Worm (Caenorhabditis elegans) whole organism, L3 larva: ENCODE results near the gene C06A1.7.

Source experiments
- ZK546.5 ChIP-seq: sonication (generic microtip); optimal IDR thresholded peaks from 2 replicates; lab custom pipeline; 2017; ENCODE audit warnings: missing biosample characterization, missing genetic modification characterization
- aly-2 ChIP-seq: fragments of 150-350 bp; optimal IDR thresholded peaks from 2 replicates; lab custom pipeline; 2014; ENCODE audit warnings: missing biosample characterization, missing genetic modification characterization
- ama-1 ChIP-seq: fragments of 150-350 bp; optimal IDR thresholded peaks from 2 replicates; lab custom pipeline; 2018
- ceh-28 ChIP-seq: fragments of 150-350 bp; optimal IDR thresholded peaks from 2 replicates; lab custom pipeline; 2014; ENCODE audit warnings: missing biosample characterization, missing genetic modification reagents, missing genetic modification characterization
- ceh-82 ChIP-seq: fragments of 150-350 bp; optimal IDR thresholded peaks from 2 replicates; lab custom pipeline; 2014; ENCODE audit warnings: missing biosample characterization, missing genetic modification characterization
- ceh-9 ChIP-seq: sonication (generic microtip); optimal IDR thresholded peaks from 2 replicates; lab custom pipeline; 2018; ENCODE audit warnings: missing biosample characterization, missing genetic modification characterization
- daf-12 ChIP-seq: fragments of 150-350 bp; optimal IDR thresholded peaks from 2 replicates; lab custom pipeline; 2014; ENCODE audit warnings: missing biosample characterization, missing genetic modification reagents, missing genetic modification characterization
- egl-27 ChIP-seq: sonication (generic microtip); optimal IDR thresholded peaks from 4 replicates; lab custom pipeline; 2017; ENCODE audit warnings: missing biosample characterization, missing genetic modification reagents, missing genetic modification characterization
- elt-2 ChIP-seq: sonication (generic microtip); optimal IDR thresholded peaks from 2 replicates; lab custom pipeline; 2016; ENCODE audit warnings: missing genetic modification reagents, mild to moderate bottlenecking, missing genetic modification characterization, missing compliant biosample characterization
- elt-3 ChIP-seq, 3 experiments: fragments of 150-350 bp in 1 of 3; sonication (generic microtip) in 2 of 3; optimal IDR thresholded peaks; 2 replicates in 2 of 3; 4 replicates in 1 of 3; lab custom pipeline; 2014 to 2017; ENCODE audit warnings: missing biosample characterization in 3 of 3, missing genetic modification characterization in 3 of 3
- eor-1 ChIP-seq, 2 experiments: fragments of 150-350 bp; optimal IDR thresholded peaks; 2 replicates each; lab custom pipeline; 2014 to 2018; ENCODE audit warnings: missing biosample characterization in 2 of 2, missing genetic modification characterization in 2 of 2
- fkh-10 ChIP-seq: sonication (generic microtip); optimal IDR thresholded peaks from 2 replicates; lab custom pipeline; 2017; ENCODE audit warnings: missing biosample characterization, missing genetic modification reagents, missing genetic modification characterization
- fkh-2 ChIP-seq: fragments of 150-350 bp; optimal IDR thresholded peaks from 2 replicates; lab custom pipeline; 2014; ENCODE audit warnings: missing biosample characterization, missing genetic modification reagents, missing genetic modification characterization
- fos-1 ChIP-seq: fragments of 150-350 bp; optimal IDR thresholded peaks from 2 replicates; lab custom pipeline; 2014; ENCODE audit warnings: missing biosample characterization, missing genetic modification characterization
- jun-1 ChIP-seq: fragments of 150-350 bp; optimal IDR thresholded peaks from 2 replicates; lab custom pipeline; 2014; ENCODE audit warnings: missing biosample characterization, missing genetic modification reagents, missing genetic modification characterization
- lin-15B ChIP-seq: fragments of 150-350 bp; optimal IDR thresholded peaks from 2 replicates; lab custom pipeline; 2014; ENCODE audit warnings: missing biosample characterization, missing genetic modification characterization
- lin-39 ChIP-seq: fragments of 150-350 bp; optimal IDR thresholded peaks from 2 replicates; lab custom pipeline; 2018; ENCODE audit warnings: missing biosample characterization, missing genetic modification reagents, missing genetic modification characterization
- lsy-12 ChIP-seq: sonication (generic microtip); optimal IDR thresholded peaks from 2 replicates; lab custom pipeline; 2016; ENCODE audit warnings: mild to moderate bottlenecking, missing genetic modification characterization, missing compliant biosample characterization
- mdl-1 ChIP-seq: fragments of 150-350 bp; optimal IDR thresholded peaks from 2 replicates; lab custom pipeline; 2014; ENCODE audit warnings: missing biosample characterization, missing genetic modification characterization
- mml-1 ChIP-seq: fragments of 150-350 bp; sonication (generic microtip); optimal IDR thresholded peaks from 3 replicates; lab custom pipeline; 2014; ENCODE audit warnings: missing biosample characterization, missing genetic modification characterization
- nfya-1 ChIP-seq: sonication (generic microtip); optimal IDR thresholded peaks from 2 replicates; lab custom pipeline; 2017; ENCODE audit warnings: missing genetic modification characterization, mild to moderate bottlenecking, missing compliant biosample characterization, antibody characterized with exemption, moderate library complexity; ENCODE audit not compliant: insufficient read depth
- nhr-11 ChIP-seq: fragments of 150-350 bp; optimal IDR thresholded peaks from 2 replicates; lab custom pipeline; 2014; ENCODE audit warnings: missing biosample characterization, missing genetic modification characterization
- nhr-23 ChIP-seq: fragments of 150-350 bp; optimal IDR thresholded peaks from 2 replicates; lab custom pipeline; 2014; ENCODE audit warnings: missing biosample characterization, missing genetic modification reagents, missing genetic modification characterization
- nhr-237 ChIP-seq: fragments of 150-350 bp; optimal IDR thresholded peaks from 2 replicates; lab custom pipeline; 2014; ENCODE audit warnings: missing biosample characterization, missing genetic modification characterization
- nhr-25 ChIP-seq: sonication (generic microtip); optimal IDR thresholded peaks from 2 replicates; lab custom pipeline; 2017; ENCODE audit warnings: missing biosample characterization, missing genetic modification characterization
- nhr-28 ChIP-seq: fragments of 150-350 bp; optimal IDR thresholded peaks from 2 replicates; lab custom pipeline; 2014; ENCODE audit warnings: missing biosample characterization, missing genetic modification characterization
- nhr-43 ChIP-seq: sonication (generic microtip); optimal IDR thresholded peaks from 2 replicates; lab custom pipeline; 2016; ENCODE audit warnings: mild to moderate bottlenecking, missing genetic modification characterization, missing compliant biosample characterization; ENCODE audit not compliant: poor library complexity, severe bottlenecking
- nhr-67 ChIP-seq: fragments of 150-350 bp; optimal IDR thresholded peaks from 2 replicates; lab custom pipeline; 2014; ENCODE audit warnings: missing biosample characterization, missing genetic modification characterization
- nhr-76 ChIP-seq: fragments of 150-350 bp; sonication (generic microtip); optimal IDR thresholded peaks from 5 replicates; lab custom pipeline; 2014; ENCODE audit warnings: missing biosample characterization, missing genetic modification characterization
- nhr-77 ChIP-seq: fragments of 150-350 bp; optimal IDR thresholded peaks from 2 replicates; lab custom pipeline; 2014; ENCODE audit warnings: missing biosample characterization, missing genetic modification characterization
- pha-4 ChIP-seq: fragments of 150-350 bp; optimal IDR thresholded peaks from 2 replicates; lab custom pipeline; 2014; ENCODE audit warnings: missing biosample characterization, missing genetic modification reagents, missing genetic modification characterization
- pqm-1 ChIP-seq: fragments of 150-350 bp; optimal IDR thresholded peaks from 2 replicates; lab custom pipeline; 2017; ENCODE audit warnings: missing biosample characterization, missing genetic modification characterization, inconsistent platforms
- sea-2 ChIP-seq: fragments of 150-350 bp; sonication (generic microtip); optimal IDR thresholded peaks from 4 replicates; lab custom pipeline; 2014; ENCODE audit warnings: missing biosample characterization, missing genetic modification reagents, missing genetic modification characterization
- skn-1 ChIP-seq: fragments of 150-350 bp; optimal IDR thresholded peaks from 2 replicates; lab custom pipeline; 2014; ENCODE audit warnings: missing biosample characterization, missing genetic modification characterization
- snpc-4 ChIP-seq: fragments of 150-350 bp; optimal IDR thresholded peaks from 2 replicates; lab custom pipeline; 2014; ENCODE audit warnings: missing biosample characterization, missing genetic modification characterization

Gene C06A1.7

DNA sequence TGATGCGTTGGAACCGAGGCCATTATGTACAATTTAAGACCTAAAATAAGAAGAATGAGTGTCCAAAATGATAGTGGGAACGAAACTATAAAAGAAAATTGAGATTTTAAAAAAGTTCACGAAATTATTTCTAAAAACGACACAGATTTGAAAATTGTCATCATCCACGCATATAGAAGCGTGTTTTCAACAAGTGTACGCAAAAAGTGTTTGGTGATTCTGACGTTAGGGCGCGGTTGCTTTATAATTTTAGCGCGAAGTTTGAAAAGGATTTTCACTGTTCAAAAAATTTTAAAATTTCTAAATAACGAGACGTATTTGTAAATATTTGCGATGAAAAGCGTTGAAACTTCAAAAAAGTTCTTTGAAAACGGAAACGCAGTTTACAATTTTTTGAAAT, 1.3 kb upstream of the C06A1.7 start, which contains the start of gene cdc-48.1 (continued):
- TF ChIP-seq lin-39 (tag; lab: Kevin White, UChicago) (peak; percentile 99), mml-1 (tag; lab: Kevin White, UChicago) (no peak), pqm-1 (tag; lab: Kevin White, UChicago) (peak; percentile 100), skn-1 (peak; percentile 100), ZK546.5 (tag; lab: Kevin White, UChicago) (peak; percentile 80), fkh-10 (GFP tag; lab: Kevin White, UChicago) (peak; percentile 100), nfya-1 (peak; percentile 99), ceh-9 (tag; lab: Kevin White, UChicago) (no peak), ama-1 (lab: Kevin White, UChicago) (peak; percentile 93), snpc-4 (tag; lab: Kevin White, UChicago) (peak; percentile 98), ceh-82 (tag; lab: Kevin White, UChicago) (peak; percentile 99), daf-12 (peak; percentile 96), fos-1 (tag; lab: Kevin White, UChicago) (peak; percentile 100), nhr-28 (tag; lab: Kevin White, UChicago) (peak; percentile 95), lsy-12 (tag; lab: Kevin White, UChicago) (peak; percentile 100), fkh-2 (tag; lab: Kevin White, UChicago) (peak; percentile 95), nhr-25 (tag; lab: Kevin White, UChicago) (peak; percentile 100), nhr-11 (tag; lab: Kevin White, UChicago) (peak; percentile 100), nhr-43 (tag; lab: Kevin White, UChicago) (peak; percentile 99), egl-27 (tag; lab: Kevin White, UChicago) (peak; percentile 99)
- TF ChIP-seq, all 47 proteins: peak for 44

DNA sequence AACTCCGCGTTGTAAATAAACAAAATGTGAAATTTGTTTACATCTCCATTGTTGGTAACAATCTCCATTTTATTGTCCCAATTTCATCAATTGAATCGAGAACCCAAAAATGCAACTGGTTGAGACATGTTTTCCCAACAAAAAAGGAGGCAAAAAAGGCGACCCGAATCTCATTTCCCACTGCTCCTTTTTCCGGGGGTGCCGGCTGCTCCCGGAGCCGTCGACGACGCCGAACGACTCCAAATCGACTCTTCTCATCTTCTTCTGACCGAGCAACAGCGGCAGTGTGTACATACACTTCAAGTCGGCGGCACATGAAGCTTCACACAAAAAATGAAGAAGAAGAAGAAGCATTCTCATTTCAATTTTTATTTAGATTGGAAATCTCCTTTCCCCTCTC, 1.8 kb downstream of the C06A1.7 start:
- TF ChIP-seq nhr-23 (tag; lab: Kevin White, UChicago): no peak
- TF ChIP-seq nhr-77: no peak
- peak; percentile 9 for TF ChIP-seq fkh-10 (GFP tag; lab: Kevin White, UChicago)
- TF ChIP-seq mdl-1: no peak

DNA sequence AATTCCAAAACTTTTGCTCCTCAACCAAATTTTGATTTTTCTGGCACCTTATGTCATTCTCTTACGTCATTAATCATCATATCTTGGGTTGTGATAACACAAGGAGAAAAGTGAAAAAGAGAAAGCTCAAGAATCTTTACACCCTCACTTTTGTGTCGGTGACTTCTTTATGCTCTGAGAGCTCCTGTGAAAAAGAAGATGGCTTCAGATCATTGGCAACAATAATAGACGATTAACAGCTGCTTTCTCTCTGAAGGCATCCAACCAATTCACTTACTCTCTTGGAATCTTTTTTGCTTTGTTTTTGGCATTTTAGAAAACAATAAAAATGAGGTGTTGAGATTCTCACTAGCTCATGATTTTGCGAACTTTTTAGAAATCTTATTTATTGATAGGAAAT, 4.8 kb downstream of the C06A1.7 start:
- TF ChIP-seq nhr-76 (tag; lab: Kevin White, UChicago) (no peak), aly-2 (tag; lab: Kevin White, UChicago) (no peak), nhr-67 (tag; lab: Kevin White, UChicago) (no peak), jun-1 (tag; lab: Kevin White, UChicago) (no peak), egl-27 (tag; lab: Kevin White, UChicago) (no peak), nhr-11 (tag; lab: Kevin White, UChicago) (peak; percentile 49), nhr-43 (tag; lab: Kevin White, UChicago) (no peak), nfya-1 (peak; percentile 18), ceh-28 (tag; lab: Kevin White, UChicago) (no peak), ceh-9 (tag; lab: Kevin White, UChicago) (no peak)

- TF ChIP-seq daf-12 (no peak), nhr-11 (tag; lab: Kevin White, UChicago) (no peak), pha-4 (tag; lab: Kevin White, UChicago) (no peak), sea-2 (GFP tag; lab: Kevin White, UChicago) (no peak), nhr-25 (tag; lab: Kevin White, UChicago) (no peak), fkh-10 (GFP tag; lab: Kevin White, UChicago) (no peak), ama-1 (lab: Kevin White, UChicago) (no peak), eor-1 (tag; optimal IDR thresholded peaks at IDR 0.05; lab: Kevin White, UChicago) (no peak), jun-1 (tag; lab: Kevin White, UChicago) (no peak)
Observed at ce11 chrII:10570302-10570701, 5.6 kb downstream of the C06A1.7 start, which contains the start of gene txt-13. Gene txt-13 (plus strand): TSS chrII:10570602.

ce11 chrII:10571967-10572366, 7.3 kb downstream of the C06A1.7 start, which contains the start of gene C06A1.3:
Gene C06A1.3 (plus strand): TSS chrII:10572267.
- TF ChIP-seq ceh-9 (tag; lab: Kevin White, UChicago): no peak
- no peak for TF ChIP-seq nhr-77
- TF ChIP-seq fkh-10 (GFP tag; lab: Kevin White, UChicago): no peak
- no peak for TF ChIP-seq elt-2 (tag; lab: Kevin White, UChicago)
- no peak for TF ChIP-seq elt-3 (tag; optimal IDR thresholded peaks at IDR 0.05; lab: Kevin White, UChicago)
- TF ChIP-seq nhr-237 (tag; lab: Kevin White, UChicago): no peak
- no peak for TF ChIP-seq lin-15B (tag; lab: Kevin White, UChicago)
- no peak for TF ChIP-seq pqm-1 (tag; lab: Kevin White, UChicago)
- TF ChIP-seq nhr-11 (tag; lab: Kevin White, UChicago): no peak
- no peak for TF ChIP-seq sea-2 (GFP tag; lab: Kevin White, UChicago)
- no peak for TF ChIP-seq skn-1
- TF ChIP-seq ama-1 (lab: Kevin White, UChicago): no peak
- no peak for TF ChIP-seq fkh-2 (tag; lab: Kevin White, UChicago)
- no peak for TF ChIP-seq lin-39 (tag; lab: Kevin White, UChicago)
- no peak for TF ChIP-seq ZK546.5 (tag; lab: Kevin White, UChicago)
- TF ChIP-seq nfya-1: no peak
- TF ChIP-seq nhr-25 (tag; lab: Kevin White, UChicago): no peak
